Fruit fly (Drosophila melanogaster) whole organism, embryonic: ENCODE results near the gene CG1416.

Source experiments
- Abd-B ChIP-seq: fragments of 200-800 bp; sonication (Bioruptor generic); optimal IDR thresholded peaks from 2 replicates; lab custom pipeline; 2018; ENCODE audit warnings: missing biosample characterization, mild to moderate bottlenecking, missing genetic modification characterization, moderate library complexity
- CG13424 ChIP-seq: fragments of 200-800 bp; sonication (Bioruptor generic); optimal IDR thresholded peaks from 2 replicates; lab custom pipeline; 2019; ENCODE audit warnings: missing biosample characterization, mild to moderate bottlenecking, missing genetic modification characterization, moderate library complexity
- CG13624 ChIP-seq: fragments of 200-800 bp; sonication (Bioruptor generic); optimal IDR thresholded peaks from 2 replicates; lab custom pipeline; 2016; ENCODE audit warnings: missing biosample characterization, missing genetic modification characterization
- CG13894 ChIP-seq: fragments of 200-800 bp; sonication (Bioruptor generic); optimal IDR thresholded peaks from 3 replicates; lab custom pipeline; 2018; ENCODE audit warnings: missing biosample characterization, mild to moderate bottlenecking, missing genetic modification characterization, moderate library complexity
- CG14710 ChIP-seq: fragments of 200-800 bp; sonication (Bioruptor generic); optimal IDR thresholded peaks from 3 replicates; lab custom pipeline; 2019; ENCODE audit warnings: missing biosample characterization, mild to moderate bottlenecking, missing genetic modification characterization, moderate library complexity
- CG15011 ChIP-seq: fragments of 200-800 bp; sonication (Bioruptor generic); optimal IDR thresholded peaks from 3 replicates; lab custom pipeline; 2018; ENCODE audit warnings: missing biosample characterization, mild to moderate bottlenecking, missing genetic modification characterization
- CG17361 ChIP-seq: fragments of 200-800 bp; sonication (Bioruptor generic); IDR thresholded peaks from 3 replicates; pipeline ENCODE4 v1.3.6; 2022; ENCODE audit warnings: missing biosample characterization, missing genetic modification characterization
- CG1832 ChIP-seq: fragments of 200-800 bp; sonication (Bioruptor generic); optimal IDR thresholded peaks from 2 replicates; lab custom pipeline; 2017; ENCODE audit warnings: missing biosample characterization, mild to moderate bottlenecking, missing genetic modification characterization, inconsistent platforms
- CG2199 ChIP-seq: fragments of 200-800 bp; sonication (Bioruptor generic); IDR thresholded peaks from 3 replicates; pipeline ENCODE4 v1.3.6; 2022; ENCODE audit warnings: missing biosample characterization, missing genetic modification characterization
- CG32772 ChIP-seq: fragments of 200-800 bp; sonication (Bioruptor generic); IDR thresholded peaks from 2 replicates; pipeline ENCODE4 v1.3.6; 2022; ENCODE audit warnings: missing biosample characterization, missing genetic modification characterization
- CG33557 ChIP-seq: fragments of 200-800 bp; sonication (Bioruptor generic); optimal IDR thresholded peaks from 2 replicates; lab custom pipeline; 2019; ENCODE audit warnings: missing biosample characterization, mild to moderate bottlenecking, missing genetic modification characterization, moderate library complexity
- CG4424 ChIP-seq: fragments of 200-800 bp; sonication (Bioruptor generic); optimal IDR thresholded peaks from 3 replicates; lab custom pipeline; 2016; ENCODE audit warnings: missing biosample characterization, missing genetic modification characterization
- CG6791 ChIP-seq: fragments of 200-800 bp; sonication (Bioruptor generic); IDR thresholded peaks from 3 replicates; pipeline ENCODE4 v1.3.6; 2022; ENCODE audit warnings: missing biosample characterization, missing genetic modification characterization; ENCODE audit not compliant: partially characterized antibody
- CG7271 ChIP-seq: fragments of 200-800 bp; sonication (Bioruptor generic); optimal IDR thresholded peaks from 2 replicates; lab custom pipeline; 2018; ENCODE audit warnings: missing biosample characterization, mild to moderate bottlenecking, missing genetic modification characterization, moderate library complexity
- CG7372 ChIP-seq: fragments of 200-800 bp; sonication (Bioruptor generic); IDR thresholded peaks from 2 replicates; pipeline ENCODE4 v1.3.6; 2022; ENCODE audit warnings: missing biosample characterization, missing genetic modification characterization
- CG8765 ChIP-seq: fragments of 200-800 bp; sonication (Bioruptor generic); IDR thresholded peaks from 2 replicates; pipeline ENCODE4 v1.3.6; 2022; ENCODE audit warnings: missing biosample characterization, missing genetic modification characterization
- CoRest ChIP-seq: fragments of 200-800 bp; sonication (Bioruptor generic); optimal IDR thresholded peaks from 3 replicates; lab custom pipeline; 2018; ENCODE audit warnings: missing biosample characterization, mild to moderate bottlenecking, missing genetic modification characterization, moderate library complexity
- Ets65A ChIP-seq: fragments of 200-800 bp; sonication (Bioruptor generic); peaks from one replicate; lab custom pipeline; 2016; ENCODE audit warnings: missing biosample characterization, missing genetic modification characterization
- Hand ChIP-seq: fragments of 200-800 bp; sonication (Bioruptor generic); optimal IDR thresholded peaks from 2 replicates; lab custom pipeline; 2017; ENCODE audit warnings: mild to moderate bottlenecking, missing biosample characterization, missing genetic modification reagents, missing genetic modification characterization
- Hmr ChIP-seq: fragments of 200-800 bp; sonication (Bioruptor generic); optimal IDR thresholded peaks from 3 replicates; lab custom pipeline; 2017; ENCODE audit warnings: mild to moderate bottlenecking, missing biosample characterization, missing genetic modification reagents, missing genetic modification characterization
- Hr51 ChIP-seq, 2 experiments: fragments of 200-800 bp; sonication (Bioruptor generic); optimal IDR thresholded peaks; 2 replicates in 1 of 2; 3 replicates in 1 of 2; lab custom pipeline; 2016 to 2018; ENCODE audit warnings: missing biosample characterization in 2 of 2, missing genetic modification characterization in 2 of 2, mild to moderate bottlenecking in 1 of 2, moderate library complexity in 1 of 2
- Hr78 ChIP-seq, 2 experiments: fragments of 200-800 bp in 1 of 2; fragments of >200 bp in 1 of 2; sonication (Bioruptor generic) in 1 of 2; optimal IDR thresholded peaks; 2 replicates each; lab custom pipeline; 2017 to 2019; ENCODE audit warnings: missing biosample characterization in 2 of 2, missing genetic modification characterization in 2 of 2, mild to moderate bottlenecking in 1 of 2, moderate library complexity in 1 of 2
- Nf-YB ChIP-seq: fragments of 200-800 bp; sonication (Bioruptor generic); optimal IDR thresholded peaks from 3 replicates; lab custom pipeline; 2019; ENCODE audit warnings: missing biosample characterization, mild to moderate bottlenecking, missing genetic modification characterization, moderate library complexity
- PHDP ChIP-seq: fragments of 200-800 bp; sonication (Bioruptor generic); optimal IDR thresholded peaks from 3 replicates; lab custom pipeline; 2018; ENCODE audit warnings: missing biosample characterization, mild to moderate bottlenecking, missing genetic modification characterization, moderate library complexity
- Xrp1 ChIP-seq: fragments of 200-800 bp; sonication (Bioruptor generic); IDR thresholded peaks from 2 replicates; pipeline ENCODE4 v1.3.6; 2022; ENCODE audit warnings: missing biosample characterization, missing genetic modification characterization
- ara ChIP-seq: fragments of 200-800 bp; sonication (Bioruptor generic); IDR thresholded peaks from 2 replicates; pipeline ENCODE4 v1.3.6; 2022; ENCODE audit warnings: missing biosample characterization, missing genetic modification characterization
- cas ChIP-seq: fragments of 200-800 bp; sonication (Bioruptor generic); IDR thresholded peaks from 2 replicates; pipeline ENCODE4 v1.3.6; 2022; ENCODE audit warnings: missing biosample characterization, missing genetic modification characterization
- chm ChIP-seq: fragments of 200-800 bp; sonication (Bioruptor generic); IDR thresholded peaks from 2 replicates; pipeline ENCODE4 v1.3.6; 2022; ENCODE audit warnings: missing biosample characterization, missing genetic modification characterization
- cwo ChIP-seq: fragments of 200-800 bp; sonication (Bioruptor generic); optimal IDR thresholded peaks from 3 replicates; lab custom pipeline; 2017; ENCODE audit warnings: missing biosample characterization, missing genetic modification characterization, mild to moderate bottlenecking, moderate library complexity, missing genetic modification reagents
- dimm ChIP-seq: fragments of 200-800 bp; sonication (Bioruptor generic); IDR thresholded peaks from 2 replicates; pipeline ENCODE4 v1.3.6; 2022; ENCODE audit warnings: missing biosample characterization, missing genetic modification characterization
- dm ChIP-seq: fragments of 200-800 bp; sonication (Bioruptor generic); optimal IDR thresholded peaks from 3 replicates; lab custom pipeline; 2016; ENCODE audit warnings: missing biosample characterization, missing genetic modification characterization
- dmrt99B ChIP-seq: fragments of 200-800 bp; sonication (Bioruptor generic); optimal IDR thresholded peaks from 2 replicates; lab custom pipeline; 2018; ENCODE audit warnings: missing biosample characterization, mild to moderate bottlenecking, missing genetic modification characterization, moderate library complexity
- dysf ChIP-seq: fragments of 200-800 bp; sonication (Bioruptor generic); IDR thresholded peaks from 3 replicates; pipeline ENCODE4 v1.3.6; 2022; ENCODE audit warnings: missing biosample characterization, missing genetic modification characterization
- gcm ChIP-seq: fragments of 200-800 bp; sonication (Bioruptor generic); optimal IDR thresholded peaks from 2 replicates; lab custom pipeline; 2019; ENCODE audit warnings: missing biosample characterization, mild to moderate bottlenecking, missing genetic modification characterization, moderate library complexity
- ham ChIP-seq: fragments of 200-800 bp; sonication (Bioruptor generic); IDR thresholded peaks from 2 replicates; pipeline ENCODE4 v1.3.6; 2022; ENCODE audit warnings: missing biosample characterization, missing genetic modification characterization
- hkb ChIP-seq, 2 experiments: fragments of 200-800 bp in 1 of 2; fragments of >200 bp in 1 of 2; sonication (Bioruptor generic) in 1 of 2; IDR thresholded peaks in 1 of 2; optimal IDR thresholded peaks in 1 of 2; 2 replicates each; pipeline versions ENCODE4 v1.3.6 to Lab custom; 2017 to 2022; ENCODE audit warnings: missing biosample characterization in 1 of 2, missing genetic modification characterization in 1 of 2
- ken ChIP-seq: fragments of 200-800 bp; sonication (Bioruptor generic); IDR thresholded peaks from 3 replicates; pipeline ENCODE4 v1.3.6; 2022; ENCODE audit warnings: missing biosample characterization, missing genetic modification characterization
- lab ChIP-seq: fragments of 200-800 bp; sonication (Bioruptor generic); optimal IDR thresholded peaks from 3 replicates; lab custom pipeline; 2017; ENCODE audit warnings: missing biosample characterization, missing genetic modification characterization, mild to moderate bottlenecking, moderate library complexity, missing genetic modification reagents
- pan ChIP-seq, 4 experiments: fragments of >200 bp in 3 of 4; fragments of 200-800 bp in 1 of 4; sonication (Bioruptor generic) in 1 of 4; optimal IDR thresholded peaks in 3 of 4; IDR thresholded peaks in 1 of 4; 2 replicates each; pipeline versions ENCODE4 v1.3.6 to Lab custom; 2017 to 2022; ENCODE audit warnings: missing biosample characterization in 2 of 4, missing genetic modification characterization in 2 of 4, mixed read lengths in 1 of 4
- sd ChIP-seq: fragments of 200-800 bp; sonication (Bioruptor generic); optimal IDR thresholded peaks from 3 replicates; lab custom pipeline; 2018; ENCODE audit warnings: missing biosample characterization, mild to moderate bottlenecking, missing genetic modification characterization, moderate library complexity
- slbo ChIP-seq: fragments of 200-800 bp; sonication (Bioruptor generic); IDR thresholded peaks from 2 replicates; pipeline ENCODE4 v1.3.6; 2022; ENCODE audit warnings: missing biosample characterization, missing genetic modification characterization
- sr ChIP-seq: fragments of 200-800 bp; sonication (Bioruptor generic); IDR thresholded peaks from 3 replicates; pipeline ENCODE4 v1.3.6; 2022; ENCODE audit warnings: missing biosample characterization, missing genetic modification characterization
- sug ChIP-seq: fragments of 200-800 bp; optimal IDR thresholded peaks from 2 replicates; lab custom pipeline; 2019; ENCODE audit warnings: missing biosample characterization, mild to moderate bottlenecking, missing genetic modification characterization, moderate library complexity
- tll ChIP-seq, 2 experiments: fragments of 200-800 bp in 1 of 2; fragments of >200 bp in 1 of 2; sonication (Bioruptor generic) in 1 of 2; optimal IDR thresholded peaks; 2 replicates each; lab custom pipeline; 2017 to 2019; ENCODE audit warnings: missing biosample characterization in 2 of 2, missing genetic modification characterization in 2 of 2, mild to moderate bottlenecking in 1 of 2, moderate library complexity in 1 of 2
- twi ChIP-seq: fragments of 200-800 bp; optimal IDR thresholded peaks from 2 replicates; lab custom pipeline; 2019; ENCODE audit warnings: missing biosample characterization, mild to moderate bottlenecking, missing genetic modification characterization, moderate library complexity
- vvl ChIP-seq: fragments of 200-800 bp; sonication (Bioruptor generic); IDR thresholded peaks from 2 replicates; pipeline ENCODE4 v1.3.6; 2022; ENCODE audit warnings: missing biosample characterization, missing genetic modification characterization
- z ChIP-seq: fragments of 200-800 bp; sonication (Bioruptor generic); IDR thresholded peaks from 3 replicates; pipeline ENCODE4 v1.3.6; 2022; ENCODE audit warnings: missing biosample characterization, missing genetic modification characterization

The CG1416 gene

DNA sequence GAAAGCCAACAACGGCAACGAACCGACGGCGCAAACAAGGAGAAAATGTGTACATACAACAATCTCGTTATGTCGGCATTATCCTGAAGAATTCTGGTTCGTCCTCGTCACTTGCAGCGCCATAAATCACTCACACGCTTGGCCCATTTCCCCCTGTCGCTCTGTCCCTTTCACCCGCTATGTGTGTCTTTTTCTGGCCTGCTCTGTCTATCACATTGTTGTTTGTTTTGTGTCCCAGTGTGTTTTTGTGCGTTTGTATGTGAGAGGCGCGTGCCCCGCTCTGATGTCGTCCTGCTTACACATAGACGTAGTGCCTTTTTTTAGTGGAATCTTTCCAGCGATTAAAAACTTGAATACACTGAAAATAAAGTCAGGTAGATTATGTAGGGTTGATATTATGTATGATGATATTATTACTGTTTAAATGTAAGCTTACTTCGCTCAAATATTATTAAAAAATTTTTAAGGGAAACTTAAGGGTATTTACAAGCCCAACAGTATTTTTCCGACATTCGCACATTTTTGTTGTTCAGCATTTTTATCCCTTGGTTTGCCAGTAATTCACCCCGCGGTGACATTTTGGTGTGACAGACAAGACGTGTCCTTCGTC lies 31.8 kb downstream of the CG1416 start (continued):
- 0 out of 2 replicates have a peak, but pooled peaks have one; percentile 30 for TF ChIP-seq chm (GFP tag; lab: Robert Waterston, UW)
- TF ChIP-seq Hr51 (GFP tag; optimal IDR thresholded peaks at IDR 0.05; lab: Kevin White, UChicago) = peak in 1 of 2 experiments; percentile 24
- peak; percentile 24 for TF ChIP-seq CoRest
- TF ChIP-seq Ets65A = peak; percentile 28
- peak in 1 of 2 experiments; percentile 46 for TF ChIP-seq tll (GFP tag; optimal IDR thresholded peaks at IDR 0.05; lab: Kevin White, UChicago)
- TF ChIP-seq CG13894 (tag; lab: Kevin White, UChicago) = peak; percentile 69
- peak; percentile 81 for TF ChIP-seq Nf-YB (GFP tag; lab: Kevin White, UChicago)
- TF ChIP-seq ham (GFP tag; lab: Robert Waterston, UW) = no peak
- no peak for TF ChIP-seq Hand (GFP tag; lab: Kevin White, UChicago)
- peak; percentile 2 for TF ChIP-seq twi
- TF ChIP-seq ara = no peak
- peak; percentile 5 for TF ChIP-seq CG33557 (GFP tag; lab: Kevin White, UChicago)
- no peak for TF ChIP-seq gcm (GFP tag; lab: Kevin White, UChicago)
- peak; percentile 23 for TF ChIP-seq PHDP (tag; lab: Kevin White, UChicago)
- TF ChIP-seq Hmr (GFP tag; lab: Kevin White, UChicago) = no peak
- no peak for TF ChIP-seq ken
- TF ChIP-seq pan (optimal IDR thresholded peaks at IDR 0.05; lab: Kevin White, UChicago) = no peak
- TF ChIP-seq pan (GFP tag; optimal IDR thresholded peaks at IDR 0.05 in 1 of 2, IDR thresholded peaks at IDR 0.05 in 1 of 2) = peak in 1 of 2 experiments; percentile 31
- peak; percentile 27 for TF ChIP-seq CG13424 (tag; lab: Kevin White, UChicago)
- TF ChIP-seq sd (tag; lab: Kevin White, UChicago) = peak; percentile 25
- TF ChIP-seq cwo (GFP tag; lab: Kevin White, UChicago) = peak; percentile 2
- 0 out of 3 replicates have a peak, but pooled peaks have one; percentile 35 for TF ChIP-seq CG2199
- no peak for TF ChIP-seq cas (GFP tag; lab: Robert Waterston, UW)
- peak; percentile 70 for TF ChIP-seq CG1832 (GFP tag; lab: Kevin White, UChicago)
- TF ChIP-seq CG17361 (GFP tag; lab: Robert Waterston, UW) = peak; percentile 21; the same call in 1 of the 3 replicates
- 0 out of 3 replicates have a peak, but pooled peaks have one; percentile 27 for TF ChIP-seq dysf (GFP tag; lab: Robert Waterston, UW)
- no peak for TF ChIP-seq CG32772 (GFP tag; lab: Robert Waterston, UW)
- no peak for TF ChIP-seq slbo (GFP tag; lab: Robert Waterston, UW)
- no peak for TF ChIP-seq Hr78 (GFP tag; optimal IDR thresholded peaks at IDR 0.05; lab: Kevin White, UChicago)
- no peak for TF ChIP-seq Abd-B (GFP tag; lab: Kevin White, UChicago)
- TF ChIP-seq sr = no peak
- peak; percentile 43 for TF ChIP-seq Xrp1 (GFP tag; lab: Robert Waterston, UW)
- TF ChIP-seq sug (tag; lab: Kevin White, UChicago) = no peak
- no peak for TF ChIP-seq dimm (GFP tag; lab: Robert Waterston, UW)
- peak; percentile 23 for TF ChIP-seq lab (GFP tag; lab: Kevin White, UChicago)
- no peak for TF ChIP-seq CG8765
- no peak for TF ChIP-seq vvl (GFP tag; lab: Robert Waterston, UW)
- peak; percentile 69; the same call in 2 of the 3 replicates for TF ChIP-seq CG6791 (GFP tag; lab: Robert Waterston, UW)
- no peak for TF ChIP-seq CG15011 (GFP tag; lab: Kevin White, UChicago)
- no peak for TF ChIP-seq dm (GFP tag; lab: Kevin White, UChicago)
- TF ChIP-seq hkb (optimal IDR thresholded peaks at IDR 0.05; lab: Kevin White, UChicago) = no peak
- TF ChIP-seq hkb (GFP tag; IDR thresholded peaks at IDR 0.05; lab: Robert Waterston, UW) = no peak
- peak; percentile 46 for TF ChIP-seq dmrt99B (tag; lab: Kevin White, UChicago)
- TF ChIP-seq z (GFP tag; lab: Robert Waterston, UW) = peak; percentile 46; the same call in 1 of the 3 replicates
- peak; percentile 10 for TF ChIP-seq CG4424 (GFP tag; lab: Kevin White, UChicago)
- peak; percentile 0 for TF ChIP-seq CG14710 (tag; lab: Kevin White, UChicago)
- no peak for TF ChIP-seq CG7271
- no peak for TF ChIP-seq CG13624 (GFP tag; lab: Kevin White, UChicago)
- TF ChIP-seq CG7372 = no peak
